Fruit fly (Drosophila melanogaster) whole organism, embryonic: ENCODE data around the gene CG31638.

Experiments used
- Asciz ChIP-seq: fragments of 200-800 bp; sonication (Bioruptor generic); optimal IDR thresholded peaks from 2 replicates; lab custom pipeline; 2017; ENCODE audit warnings: missing biosample characterization, mild to moderate bottlenecking, missing genetic modification characterization, missing genetic modification reagents
- BEAF-32 ChIP-seq: fragments of 200-800 bp; sonication (Bioruptor generic); optimal IDR thresholded peaks from 3 replicates; lab custom pipeline; 2017; ENCODE audit warnings: missing biosample characterization, missing genetic modification characterization, mild to moderate bottlenecking, moderate library complexity, missing genetic modification reagents
- CG10959 ChIP-seq: fragments of 200-800 bp; sonication (Bioruptor generic); IDR thresholded peaks from 2 replicates; pipeline ENCODE4 v1.3.6; 2022; ENCODE audit warnings: missing biosample characterization, missing genetic modification characterization
- CG14050 ChIP-seq: fragments of 200-800 bp; sonication (Bioruptor generic); IDR thresholded peaks from 3 replicates; pipeline ENCODE4 v1.3.6; 2022; ENCODE audit warnings: missing biosample characterization, missing genetic modification characterization
- CG15011 ChIP-seq: fragments of 200-800 bp; sonication (Bioruptor generic); optimal IDR thresholded peaks from 3 replicates; lab custom pipeline; 2018; ENCODE audit warnings: missing biosample characterization, mild to moderate bottlenecking, missing genetic modification characterization
- CG15514 ChIP-seq: fragments of 200-800 bp; sonication (Bioruptor generic); optimal IDR thresholded peaks from 3 replicates; lab custom pipeline; 2017; ENCODE audit warnings: missing biosample characterization, missing genetic modification characterization, mild to moderate bottlenecking, moderate library complexity, missing genetic modification reagents
- CG16815 ChIP-seq: fragments of 200-800 bp; sonication (Bioruptor generic); optimal IDR thresholded peaks from 3 replicates; lab custom pipeline; 2017; ENCODE audit warnings: missing biosample characterization, mild to moderate bottlenecking, missing genetic modification characterization
- CG1792 ChIP-seq: fragments of 200-800 bp; sonication (Bioruptor generic); optimal IDR thresholded peaks from 2 replicates; lab custom pipeline; 2016; ENCODE audit warnings: missing biosample characterization, missing genetic modification characterization
- CG18011 ChIP-seq: fragments of 200-800 bp; sonication (Bioruptor generic); optimal IDR thresholded peaks from 2 replicates; lab custom pipeline; 2017; ENCODE audit warnings: missing biosample characterization, missing genetic modification characterization, mild to moderate bottlenecking, moderate library complexity, missing genotype
- CG30020 ChIP-seq: fragments of 200-800 bp; optimal IDR thresholded peaks from 2 replicates; lab custom pipeline; 2019; ENCODE audit warnings: missing biosample characterization, mild to moderate bottlenecking, missing genetic modification characterization, moderate library complexity
- CG30403 ChIP-seq: fragments of 200-800 bp; sonication (Bioruptor generic); optimal IDR thresholded peaks from 3 replicates; lab custom pipeline; 2016; ENCODE audit warnings: missing biosample characterization, missing genetic modification characterization
- CG3838 ChIP-seq: fragments of 200-800 bp; sonication (Bioruptor generic); optimal IDR thresholded peaks from 3 replicates; lab custom pipeline; 2016; ENCODE audit warnings: missing biosample characterization, missing genetic modification characterization
- CG3995 ChIP-seq: fragments of 200-800 bp; sonication (Bioruptor generic); optimal IDR thresholded peaks from 3 replicates; lab custom pipeline; 2016; ENCODE audit warnings: missing biosample characterization, missing genetic modification characterization
- CG4404 ChIP-seq: fragments of 200-800 bp; sonication (Bioruptor generic); IDR thresholded peaks from 2 replicates; pipeline ENCODE4 v1.3.6; 2022; ENCODE audit warnings: missing biosample characterization, missing genetic modification characterization
- CG4617 ChIP-seq: fragments of 200-800 bp; sonication (Bioruptor generic); optimal IDR thresholded peaks from 3 replicates; lab custom pipeline; 2016; ENCODE audit warnings: missing biosample characterization, missing genetic modification characterization, borderline replicate concordance
- CG6765 ChIP-seq: fragments of 200-800 bp; sonication (Bioruptor generic); optimal IDR thresholded peaks from 3 replicates; lab custom pipeline; 2017; ENCODE audit warnings: missing biosample characterization, mild to moderate bottlenecking, missing genetic modification characterization
- CG9437 ChIP-seq: fragments of 200-800 bp; sonication (Bioruptor generic); optimal IDR thresholded peaks from 2 replicates; lab custom pipeline; 2018; ENCODE audit warnings: missing biosample characterization, mild to moderate bottlenecking, missing genetic modification characterization
- D ChIP-seq, 2 experiments: fragments of 200-800 bp in 1 of 2; fragments of >200 bp in 1 of 2; sonication (Bioruptor generic) in 1 of 2; optimal IDR thresholded peaks; 2 replicates in 1 of 2; 3 replicates in 1 of 2; lab custom pipeline; 2017; ENCODE audit warnings: mild to moderate bottlenecking in 1 of 2, missing biosample characterization in 1 of 2, missing genetic modification characterization in 1 of 2, missing genetic modification reagents in 1 of 2
- Dll ChIP-seq: fragments of 200-800 bp; sonication (Bioruptor generic); IDR thresholded peaks from 4 replicates; pipeline ENCODE4 v1.3.6; 2022; ENCODE audit warnings: missing biosample characterization, missing genetic modification characterization; ENCODE audit not compliant: partially characterized antibody
- E2f2 ChIP-seq: fragments of 200-800 bp; sonication (Bioruptor generic); IDR thresholded peaks from 2 replicates; pipeline ENCODE4 v1.3.6; 2022; ENCODE audit warnings: missing biosample characterization, missing genetic modification characterization
- ERR ChIP-seq: fragments of 200-800 bp; sonication (Bioruptor generic); optimal IDR thresholded peaks from 2 replicates; lab custom pipeline; 2016; ENCODE audit warnings: missing biosample characterization, missing genetic modification characterization
- Fer2 ChIP-seq: fragments of 200-800 bp; sonication (Bioruptor generic); optimal IDR thresholded peaks from 2 replicates; lab custom pipeline; 2018; ENCODE audit warnings: missing biosample characterization, mild to moderate bottlenecking, missing genetic modification characterization, moderate library complexity
- Gsc ChIP-seq: fragments of 200-800 bp; sonication (Bioruptor generic); IDR thresholded peaks from 2 replicates; pipeline ENCODE4 v1.3.6; 2022; ENCODE audit warnings: missing biosample characterization, missing genetic modification characterization
- H2.0 ChIP-seq: fragments of 200-800 bp; sonication (Bioruptor generic); IDR thresholded peaks from 2 replicates; pipeline ENCODE4 v1.3.6; 2022; ENCODE audit warnings: missing biosample characterization, missing genetic modification characterization
- Hr3 ChIP-seq: fragments of 200-800 bp; sonication (Bioruptor generic); optimal IDR thresholded peaks from 3 replicates; lab custom pipeline; 2016; ENCODE audit warnings: missing biosample characterization, missing genetic modification characterization
- Lim3 ChIP-seq: fragments of 200-800 bp; sonication (Bioruptor generic); IDR thresholded peaks from 2 replicates; pipeline ENCODE4 v1.3.6; 2022; ENCODE audit warnings: missing biosample characterization, missing genetic modification characterization
- MBD-R2 ChIP-seq: fragments of 200-800 bp; sonication (Bioruptor generic); IDR thresholded peaks from 2 replicates; pipeline ENCODE4 v1.3.6; 2022; ENCODE audit warnings: missing biosample characterization, missing genetic modification characterization
- Max ChIP-seq: fragments of 200-800 bp; sonication (Bioruptor generic); optimal IDR thresholded peaks from 2 replicates; lab custom pipeline; 2016; ENCODE audit warnings: missing biosample characterization, mild to moderate bottlenecking, missing genetic modification characterization
- Nf-YB ChIP-seq: fragments of 200-800 bp; sonication (Bioruptor generic); optimal IDR thresholded peaks from 3 replicates; lab custom pipeline; 2019; ENCODE audit warnings: missing biosample characterization, mild to moderate bottlenecking, missing genetic modification characterization, moderate library complexity
- Vsx1 ChIP-seq: fragments of 200-800 bp; sonication (Bioruptor generic); optimal IDR thresholded peaks from 2 replicates; lab custom pipeline; 2017; ENCODE audit warnings: missing biosample characterization, mild to moderate bottlenecking, missing genetic modification characterization, missing genetic modification reagents
- bbx ChIP-seq: fragments of 200-800 bp; sonication (Bioruptor generic); IDR thresholded peaks from 2 replicates; pipeline ENCODE4 v1.3.6; 2022; ENCODE audit warnings: missing biosample characterization, missing genetic modification characterization; ENCODE audit not compliant: partially characterized antibody
- cwo ChIP-seq: fragments of 200-800 bp; sonication (Bioruptor generic); optimal IDR thresholded peaks from 3 replicates; lab custom pipeline; 2017; ENCODE audit warnings: missing biosample characterization, missing genetic modification characterization, mild to moderate bottlenecking, moderate library complexity, missing genetic modification reagents
- da ChIP-seq: fragments of 200-800 bp; sonication (Bioruptor generic); optimal IDR thresholded peaks from 2 replicates; lab custom pipeline; 2016; ENCODE audit warnings: missing biosample characterization, missing genetic modification characterization
- emc ChIP-seq: fragments of 200-800 bp; sonication (Bioruptor generic); optimal IDR thresholded peaks from 2 replicates; lab custom pipeline; 2016; ENCODE audit warnings: missing biosample characterization, missing genetic modification characterization
- fd3F ChIP-seq: fragments of 200-800 bp; sonication (Bioruptor generic); optimal IDR thresholded peaks from 2 replicates; lab custom pipeline; 2018; ENCODE audit warnings: missing biosample characterization, mild to moderate bottlenecking, missing genetic modification characterization, moderate library complexity
- gsb ChIP-seq: fragments of 200-800 bp; sonication (Bioruptor generic); IDR thresholded peaks from 2 replicates; pipeline ENCODE4 v1.3.6; 2022; ENCODE audit warnings: missing biosample characterization, missing genetic modification characterization
- gt ChIP-seq: fragments of 200-800 bp; sonication (Bioruptor generic); IDR thresholded peaks from 2 replicates; pipeline ENCODE4 v1.3.6; 2022; ENCODE audit warnings: missing biosample characterization, missing genetic modification characterization
- jigr1 ChIP-seq: fragments of 200-800 bp; sonication (Bioruptor generic); IDR thresholded peaks from 3 replicates; pipeline ENCODE4 v1.3.6; 2022; ENCODE audit warnings: missing biosample characterization, missing genetic modification characterization
- lab ChIP-seq: fragments of 200-800 bp; sonication (Bioruptor generic); optimal IDR thresholded peaks from 3 replicates; lab custom pipeline; 2017; ENCODE audit warnings: missing biosample characterization, missing genetic modification characterization, mild to moderate bottlenecking, moderate library complexity, missing genetic modification reagents
- lilli ChIP-seq: fragments of 200-800 bp; sonication (Bioruptor generic); optimal IDR thresholded peaks from 3 replicates; lab custom pipeline; 2016; ENCODE audit warnings: missing biosample characterization, missing genetic modification characterization
- maf-S ChIP-seq: fragments of 200-800 bp; sonication (Bioruptor generic); optimal IDR thresholded peaks from 2 replicates; lab custom pipeline; 2016; ENCODE audit warnings: missing biosample characterization, missing genetic modification characterization
- pan ChIP-seq, 4 experiments: fragments of >200 bp in 3 of 4; fragments of 200-800 bp in 1 of 4; sonication (Bioruptor generic) in 1 of 4; optimal IDR thresholded peaks in 3 of 4; IDR thresholded peaks in 1 of 4; 2 replicates each; pipeline versions ENCODE4 v1.3.6 to Lab custom; 2017 to 2022; ENCODE audit warnings: missing biosample characterization in 2 of 4, missing genetic modification characterization in 2 of 4, mixed read lengths in 1 of 4
- peb ChIP-seq: fragments of 200-800 bp; sonication (Bioruptor generic); IDR thresholded peaks from 2 replicates; pipeline ENCODE4 v1.3.6; 2022; ENCODE audit warnings: missing biosample characterization, missing genetic modification characterization
- ro ChIP-seq: fragments of 200-800 bp; sonication (Bioruptor generic); IDR thresholded peaks from 2 replicates; pipeline ENCODE4 v1.3.6; 2022; ENCODE audit warnings: missing biosample characterization, missing genetic modification characterization
- slbo ChIP-seq: fragments of 200-800 bp; sonication (Bioruptor generic); IDR thresholded peaks from 2 replicates; pipeline ENCODE4 v1.3.6; 2022; ENCODE audit warnings: missing biosample characterization, missing genetic modification characterization
- tio ChIP-seq: fragments of 200-800 bp; sonication (Bioruptor generic); optimal IDR thresholded peaks from 2 replicates; lab custom pipeline; 2017; ENCODE audit warnings: missing biosample characterization, missing genetic modification characterization, inconsistent platforms
- unc-4 ChIP-seq: fragments of 200-800 bp; sonication (Bioruptor generic); IDR thresholded peaks from 2 replicates; pipeline ENCODE4 v1.3.6; 2022; ENCODE audit warnings: missing biosample characterization, missing genetic modification characterization; ENCODE audit not compliant: partially characterized antibody
- zfh1 ChIP-seq: fragments of 200-800 bp; sonication (Bioruptor generic); IDR thresholded peaks from 3 replicates; pipeline ENCODE4 v1.3.6; 2022; ENCODE audit warnings: missing biosample characterization, missing genetic modification characterization

Gene CG31638

DNA sequence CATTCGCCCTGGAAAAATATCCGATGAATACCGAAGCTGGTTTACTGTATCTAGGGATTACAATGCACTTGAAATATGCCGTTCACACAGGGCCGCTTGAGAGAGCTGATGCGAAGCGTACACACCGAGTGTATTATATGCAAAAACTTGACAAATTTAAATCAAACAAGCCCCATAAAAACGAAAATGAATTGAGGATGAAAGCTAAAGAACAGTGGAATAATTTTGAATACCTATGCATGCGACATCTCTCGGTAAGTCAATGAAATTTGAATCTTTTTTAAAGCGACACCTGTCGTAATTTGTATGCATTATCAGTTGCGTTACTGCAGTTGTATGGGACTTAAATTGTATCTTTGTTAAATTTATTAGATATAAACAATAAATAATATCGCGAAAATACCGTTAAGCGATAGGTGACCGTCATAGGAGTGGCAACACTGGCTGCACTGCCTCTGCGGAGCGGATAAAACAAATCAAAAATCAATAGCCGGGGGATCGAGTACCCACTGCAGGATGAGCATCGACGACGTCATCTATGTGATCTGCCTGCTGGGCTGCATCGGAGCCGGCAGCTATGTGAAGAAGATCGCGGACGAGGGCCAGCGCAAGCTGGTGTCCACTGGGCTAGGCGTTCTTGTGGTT, 34.8 kb upstream of the CG31638 start, which contains the start of gene frj (continued):
- TF ChIP-seq da (GFP tag; lab: Kevin White, UChicago) (no peak), maf-S (peak; percentile 79), zfh1 (peak; percentile 59; the same call in 2 of the 3 replicates), CG4617 (GFP tag; lab: Kevin White, UChicago) (peak; percentile 73), bbx (GFP tag; lab: Robert Waterston, UW) (peak; percentile 61), lilli (GFP tag; lab: Kevin White, UChicago) (peak; percentile 70), E2f2 (GFP tag; lab: Robert Waterston, UW) (peak; percentile 55), MBD-R2 (GFP tag; lab: Robert Waterston, UW) (peak; percentile 56), fd3F (GFP tag; lab: Kevin White, UChicago) (peak; percentile 54), jigr1 (GFP tag; lab: Robert Waterston, UW) (0 out of 3 replicates have a peak, but pooled peaks have one; percentile 27), Hr3 (GFP tag; lab: Kevin White, UChicago) (peak; percentile 78), slbo (GFP tag; lab: Robert Waterston, UW) (peak; percentile 84), gsb (GFP tag; lab: Robert Waterston, UW) (no peak), CG3838 (GFP tag; lab: Kevin White, UChicago) (peak; percentile 54), CG9437 (GFP tag; lab: Kevin White, UChicago) (peak; percentile 22), gt (GFP tag; lab: Robert Waterston, UW) (no peak), CG30403 (peak; percentile 78), cwo (no peak), D (optimal IDR thresholded peaks at IDR 0.05; lab: Kevin White, UChicago) (peak; percentile 29), D (GFP tag; optimal IDR thresholded peaks at IDR 0.05; lab: Kevin White, UChicago) (peak; percentile 36), peb (no peak; the same call in 1 of the 2 replicates), pan (optimal IDR thresholded peaks at IDR 0.05; lab: Kevin White, UChicago) (no peak), pan (GFP tag; optimal IDR thresholded peaks at IDR 0.05 in 1 of 2, IDR thresholded peaks at IDR 0.05 in 1 of 2) (no peak), BEAF-32 (GFP tag; lab: Kevin White, UChicago) (peak; percentile 95), Asciz (GFP tag; lab: Kevin White, UChicago) (no peak), Gsc (GFP tag; lab: Robert Waterston, UW) (no peak), CG6765 (GFP tag; lab: Kevin White, UChicago) (no peak), CG10959 (GFP tag; lab: Robert Waterston, UW) (peak; percentile 48), Lim3 (GFP tag; lab: Robert Waterston, UW) (no peak), H2.0 (peak; percentile 56), Vsx1 (peak; percentile 43), ro (GFP tag; lab: Robert Waterston, UW) (no peak), lab (GFP tag; lab: Kevin White, UChicago) (peak; percentile 66), ERR (GFP tag; lab: Kevin White, UChicago) (no peak), Dll (GFP tag; lab: Robert Waterston, UW) (peak; percentile 72), unc-4 (GFP tag; lab: Robert Waterston, UW) (peak; percentile 63), emc (peak; percentile 41), CG14050 (GFP tag; lab: Robert Waterston, UW) (0 out of 3 replicates have a peak, but pooled peaks have one; percentile 32), CG30020 (tag; lab: Kevin White, UChicago) (peak; percentile 95), tio (GFP tag; lab: Kevin White, UChicago) (no peak), CG16815 (GFP tag; lab: Kevin White, UChicago) (peak; percentile 61), CG15514 (GFP tag; lab: Kevin White, UChicago) (peak; percentile 68), Fer2 (no peak), CG4404 (GFP tag; lab: Robert Waterston, UW) (peak; percentile 49; the same call in 1 of the 2 replicates), Nf-YB (no peak), CG15011 (GFP tag; lab: Kevin White, UChicago) (peak; percentile 19), CG18011 (GFP tag; lab: Kevin White, UChicago) (no peak), CG3995 (peak; percentile 59), CG1792 (GFP tag; lab: Kevin White, UChicago) (no peak), Max (GFP tag; lab: Kevin White, UChicago) (peak; percentile 29)
